Worm (Caenorhabditis elegans) whole organism, young adult: ENCODE results near the gene C05C8.1.

ENCODE experiments used
- ceh-27 ChIP-seq: fragments of 200-800 bp; sonication (Bioruptor generic); optimal IDR thresholded peaks from 2 replicates; lab custom pipeline; 2018; ENCODE audit warnings: mild to moderate bottlenecking, missing genetic modification characterization, moderate library complexity, missing compliant biosample characterization
- dox-1 ChIP-seq: fragments of 200-800 bp; sonication (Bioruptor generic); IDR thresholded peaks from 2 replicates; pipeline ENCODE4 v1.3.6; 2022; ENCODE audit warnings: missing genetic modification reagents, missing genetic modification characterization, missing compliant biosample characterization
- ets-4 ChIP-seq: fragments of 200-800 bp; sonication (Bioruptor generic); optimal IDR thresholded peaks from 2 replicates; lab custom pipeline; 2018; ENCODE audit warnings: mild to moderate bottlenecking, missing genetic modification characterization, missing compliant biosample characterization
- hmg-20 ChIP-seq: fragments of 200-800 bp; sonication (Bioruptor generic); IDR thresholded peaks from 2 replicates; pipeline ENCODE4 v1.3.6; 2022; ENCODE audit warnings: missing genetic modification reagents, missing genetic modification characterization, missing compliant biosample characterization
- mxl-1 ChIP-seq: sonication (generic microtip); optimal IDR thresholded peaks from 2 replicates; lab custom pipeline; 2016; ENCODE audit warnings: missing genetic modification characterization, missing compliant biosample characterization
- nfyb-1 ChIP-seq: fragments of 200-800 bp; sonication (Bioruptor generic); IDR thresholded peaks from 2 replicates; pipeline ENCODE4 v1.3.6; 2022; ENCODE audit warnings: missing genetic modification reagents, missing genetic modification characterization, missing compliant biosample characterization
- nhr-80 ChIP-seq: sonication (generic microtip); optimal IDR thresholded peaks from 2 replicates; lab custom pipeline; 2016; ENCODE audit warnings: missing genetic modification characterization, missing compliant biosample characterization
- pha-4 ChIP-seq: fragments of 150-350 bp; sonication (generic microtip); optimal IDR thresholded peaks from 2 replicates; lab custom pipeline; 2014; ENCODE audit warnings: missing biosample characterization, missing genetic modification reagents, missing genetic modification characterization
- unc-62 ChIP-seq: fragments of 150-350 bp; optimal IDR thresholded peaks from 2 replicates; lab custom pipeline; 2014; ENCODE audit warnings: missing biosample characterization, missing genetic modification reagents, missing genetic modification characterization

ce11 chrV:7194818-7195217 is 44.8 kb upstream of the C05C8.1 start:
- TF ChIP-seq mxl-1 (no peak), unc-62 (GFP tag; lab: Kevin White, UChicago) (no peak), ets-4 (GFP tag; lab: Kevin White, UChicago) (no peak), pha-4 (no peak), ceh-27 (GFP tag; lab: Kevin White, UChicago) (no peak), nhr-80 (no peak), hmg-20 (GFP tag; lab: Robert Waterston, UW) (no peak), dox-1 (no peak), nfyb-1 (GFP tag; lab: Robert Waterston, UW) (no peak)
